Fruit fly (Drosophila melanogaster): Measurements from ENCODE around the gene CG42540.

The CG42540 gene

dm6 chr3L:4541573-4542371, 14.1 kb upstream of the CG42540 start, which contains the start of gene CG11357:
CG11357 (plus strand) TSS chr3L:4542051.
- TF ChIP-seq CG8159 (tag; optimal IDR thresholded peaks at IDR 0.05) (peak; percentile 99), CG15710 (tag; optimal IDR thresholded peaks at IDR 0.05) (peak; percentile 99), EcR (GFP tag; optimal IDR thresholded peaks at IDR 0.05) (peak; percentile 66), Pif1A (GFP tag; optimal IDR thresholded peaks at IDR 0.05) (peak; percentile 96), CG14655 (GFP tag; optimal IDR thresholded peaks at IDR 0.05) (peak; percentile 98), Pif1B (GFP tag; optimal IDR thresholded peaks at IDR 0.05) (peak; percentile 98), D1 (tag; optimal IDR thresholded peaks at IDR 0.05) (peak; percentile 97), CG32121 (GFP tag; IDR thresholded peaks at IDR 0.05) (peak; percentile 99), CG13204 (GFP tag; optimal IDR thresholded peaks at IDR 0.05) (peak; percentile 96), Ets98B (GFP tag; IDR thresholded peaks at IDR 0.05) (peak; percentile 99), CG34367 (tag; optimal IDR thresholded peaks at IDR 0.05) (peak; percentile 99), Snoo (tag; optimal IDR thresholded peaks at IDR 0.05) (peak; percentile 99), fd96Ca (GFP tag; IDR thresholded peaks at IDR 0.05) (peak; percentile 97), CG17806 (tag; optimal IDR thresholded peaks at IDR 0.05) (peak; percentile 99), CG4496 (GFP tag; IDR thresholded peaks at IDR 0.05) (peak; percentile 99), CG8301 (tag; optimal IDR thresholded peaks at IDR 0.05) (peak; percentile 97), CG10348 (GFP tag; IDR thresholded peaks at IDR 0.05) (peak; percentile 92), rn (GFP tag; IDR thresholded peaks at IDR 0.05) (peak; percentile 96), gl (tag; optimal IDR thresholded peaks at IDR 0.05) (peak; percentile 90), CG9948 (tag; optimal IDR thresholded peaks at IDR 0.05) (peak; percentile 99), CG12605 (GFP tag; IDR thresholded peaks at IDR 0.05) (peak; percentile 98)

- no peak for TF ChIP-seq Ets98B (GFP tag; IDR thresholded peaks at IDR 0.05)
- TF ChIP-seq CG8301 (tag; optimal IDR thresholded peaks at IDR 0.05) = no peak
- no peak for TF ChIP-seq Pif1A (GFP tag; optimal IDR thresholded peaks at IDR 0.05)
- no peak for TF ChIP-seq CG34367 (tag; optimal IDR thresholded peaks at IDR 0.05)
- TF ChIP-seq CG15710 (tag; optimal IDR thresholded peaks at IDR 0.05) = no peak
- no peak for TF ChIP-seq CG17806 (tag; optimal IDR thresholded peaks at IDR 0.05)
- TF ChIP-seq CG9948 (tag; optimal IDR thresholded peaks at IDR 0.05) = no peak
- no peak for TF ChIP-seq rn (GFP tag; IDR thresholded peaks at IDR 0.05)
- no peak for TF ChIP-seq CG4496 (GFP tag; IDR thresholded peaks at IDR 0.05)
- TF ChIP-seq Snoo (tag; optimal IDR thresholded peaks at IDR 0.05) = no peak
- no peak for TF ChIP-seq EcR (GFP tag; optimal IDR thresholded peaks at IDR 0.05)
- TF ChIP-seq CG10348 (GFP tag; IDR thresholded peaks at IDR 0.05) = no peak
- no peak for TF ChIP-seq D1 (tag; optimal IDR thresholded peaks at IDR 0.05)
- TF ChIP-seq CG12605 (GFP tag; IDR thresholded peaks at IDR 0.05) = no peak
- TF ChIP-seq CG8159 (tag; optimal IDR thresholded peaks at IDR 0.05) = no peak
Measured at dm6 chr3L:4542530-4542929, 13.4 kb upstream of the CG42540 start.

dm6 chr3L:4543034-4543806, 12.7 kb upstream of the CG42540 start:
- TF ChIP-seq CG14655 (GFP tag; optimal IDR thresholded peaks at IDR 0.05) = peak; percentile 85
- peak; percentile 79 for TF ChIP-seq fd96Ca (GFP tag; IDR thresholded peaks at IDR 0.05)
- TF ChIP-seq rn (GFP tag; IDR thresholded peaks at IDR 0.05) = peak; percentile 79
- peak; percentile 86 for TF ChIP-seq Pif1B (GFP tag; optimal IDR thresholded peaks at IDR 0.05)
- peak; percentile 78 for TF ChIP-seq Ets98B (GFP tag; IDR thresholded peaks at IDR 0.05)
- TF ChIP-seq CG13204 (GFP tag; optimal IDR thresholded peaks at IDR 0.05) = peak; percentile 98
- TF ChIP-seq CG8301 (tag; optimal IDR thresholded peaks at IDR 0.05) = peak; percentile 67
- TF ChIP-seq Snoo (tag; optimal IDR thresholded peaks at IDR 0.05) = peak; percentile 45
- TF ChIP-seq CG9948 (tag; optimal IDR thresholded peaks at IDR 0.05) = peak; percentile 84
- TF ChIP-seq CG10348 (GFP tag; IDR thresholded peaks at IDR 0.05) = no peak
- TF ChIP-seq CG15710 (tag; optimal IDR thresholded peaks at IDR 0.05) = peak; percentile 83
- TF ChIP-seq gl (tag; optimal IDR thresholded peaks at IDR 0.05) = peak; percentile 99
- peak; percentile 99 for TF ChIP-seq EcR (GFP tag; optimal IDR thresholded peaks at IDR 0.05)
- TF ChIP-seq CG32121 (GFP tag; IDR thresholded peaks at IDR 0.05) = peak; percentile 68; the same call in 1 of the 2 replicates
- peak; percentile 89 for TF ChIP-seq CG4496 (GFP tag; IDR thresholded peaks at IDR 0.05)
- peak; percentile 91 for TF ChIP-seq CG17806 (tag; optimal IDR thresholded peaks at IDR 0.05)
- TF ChIP-seq CG8159 (tag; optimal IDR thresholded peaks at IDR 0.05) = peak; percentile 90
- peak; percentile 97 for TF ChIP-seq CG12605 (GFP tag; IDR thresholded peaks at IDR 0.05)
- TF ChIP-seq CG34367 (tag; optimal IDR thresholded peaks at IDR 0.05) = peak; percentile 94
- TF ChIP-seq Pif1A (GFP tag; optimal IDR thresholded peaks at IDR 0.05) = peak; percentile 86
- TF ChIP-seq D1 (tag; optimal IDR thresholded peaks at IDR 0.05) = peak; percentile 87

- TF ChIP-seq EcR (GFP tag; optimal IDR thresholded peaks at IDR 0.05) (no peak), CG13204 (GFP tag; optimal IDR thresholded peaks at IDR 0.05) (no peak), Ets98B (GFP tag; IDR thresholded peaks at IDR 0.05) (peak; percentile 6; the same call in 1 of the 2 replicates), CG4496 (GFP tag; IDR thresholded peaks at IDR 0.05) (no peak)
Measured at dm6 chr3L:4543807-4544197, 12.1 kb upstream of the CG42540 start.

- TF ChIP-seq EcR (GFP tag; optimal IDR thresholded peaks at IDR 0.05) (no peak), Ets98B (GFP tag; IDR thresholded peaks at IDR 0.05) (no peak), Pif1A (GFP tag; optimal IDR thresholded peaks at IDR 0.05) (no peak), CG34367 (tag; optimal IDR thresholded peaks at IDR 0.05) (no peak), CG4496 (GFP tag; IDR thresholded peaks at IDR 0.05) (no peak), D1 (tag; optimal IDR thresholded peaks at IDR 0.05) (no peak), CG8159 (tag; optimal IDR thresholded peaks at IDR 0.05) (no peak), CG9948 (tag; optimal IDR thresholded peaks at IDR 0.05) (no peak), CG14655 (GFP tag; optimal IDR thresholded peaks at IDR 0.05) (no peak), gl (tag; optimal IDR thresholded peaks at IDR 0.05) (no peak), Snoo (tag; optimal IDR thresholded peaks at IDR 0.05) (no peak), CG12605 (GFP tag; IDR thresholded peaks at IDR 0.05) (no peak), CG13204 (GFP tag; optimal IDR thresholded peaks at IDR 0.05) (no peak), CG8301 (tag; optimal IDR thresholded peaks at IDR 0.05) (no peak), CG10348 (GFP tag; IDR thresholded peaks at IDR 0.05) (no peak), CG32121 (GFP tag; IDR thresholded peaks at IDR 0.05) (no peak)
Measured at dm6 chr3L:4544633-4545032, 11.3 kb upstream of the CG42540 start.
